Worm (Caenorhabditis elegans) whole organism, L3 larva: Measurements from ENCODE around the gene Y60C6A.1.
"Not testable (repeated sequence)": the region's sequence is repeated elsewhere in the genome, so short reads cannot be mapped to it uniquely, and the experiment has no call there.

Experiments
- ZK546.5 ChIP-seq: sonication (generic microtip); optimal IDR thresholded peaks from 2 replicates; lab custom pipeline; 2017; ENCODE audit warnings: missing biosample characterization, missing genetic modification characterization
- ama-1 ChIP-seq: fragments of 150-350 bp; optimal IDR thresholded peaks from 2 replicates; lab custom pipeline; 2018
- ceh-28 ChIP-seq: fragments of 150-350 bp; optimal IDR thresholded peaks from 2 replicates; lab custom pipeline; 2014; ENCODE audit warnings: missing biosample characterization, missing genetic modification reagents, missing genetic modification characterization
- ceh-82 ChIP-seq: fragments of 150-350 bp; optimal IDR thresholded peaks from 2 replicates; lab custom pipeline; 2014; ENCODE audit warnings: missing biosample characterization, missing genetic modification characterization
- daf-12 ChIP-seq: fragments of 150-350 bp; optimal IDR thresholded peaks from 2 replicates; lab custom pipeline; 2014; ENCODE audit warnings: missing biosample characterization, missing genetic modification reagents, missing genetic modification characterization
- egl-27 ChIP-seq: sonication (generic microtip); optimal IDR thresholded peaks from 4 replicates; lab custom pipeline; 2017; ENCODE audit warnings: missing biosample characterization, missing genetic modification reagents, missing genetic modification characterization
- elt-1 ChIP-seq: fragments of 150-350 bp; optimal IDR thresholded peaks from 2 replicates; lab custom pipeline; 2014; ENCODE audit warnings: missing biosample characterization, missing genetic modification characterization
- elt-2 ChIP-seq: sonication (generic microtip); optimal IDR thresholded peaks from 2 replicates; lab custom pipeline; 2016; ENCODE audit warnings: missing genetic modification reagents, mild to moderate bottlenecking, missing genetic modification characterization, missing compliant biosample characterization
- elt-3 ChIP-seq, 3 experiments: fragments of 150-350 bp in 1 of 3; sonication (generic microtip) in 2 of 3; optimal IDR thresholded peaks; 2 replicates in 2 of 3; 4 replicates in 1 of 3; lab custom pipeline; 2014 to 2017; ENCODE audit warnings: missing biosample characterization in 3 of 3, missing genetic modification characterization in 3 of 3
- eor-1 ChIP-seq, 2 experiments: fragments of 150-350 bp; optimal IDR thresholded peaks; 2 replicates each; lab custom pipeline; 2014 to 2018; ENCODE audit warnings: missing biosample characterization in 2 of 2, missing genetic modification characterization in 2 of 2
- jun-1 ChIP-seq: fragments of 150-350 bp; optimal IDR thresholded peaks from 2 replicates; lab custom pipeline; 2014; ENCODE audit warnings: missing biosample characterization, missing genetic modification reagents, missing genetic modification characterization
- lin-39 ChIP-seq: fragments of 150-350 bp; optimal IDR thresholded peaks from 2 replicates; lab custom pipeline; 2018; ENCODE audit warnings: missing biosample characterization, missing genetic modification reagents, missing genetic modification characterization
- mdl-1 ChIP-seq: fragments of 150-350 bp; optimal IDR thresholded peaks from 2 replicates; lab custom pipeline; 2014; ENCODE audit warnings: missing biosample characterization, missing genetic modification characterization
- nfya-1 ChIP-seq: sonication (generic microtip); optimal IDR thresholded peaks from 2 replicates; lab custom pipeline; 2017; ENCODE audit warnings: missing genetic modification characterization, mild to moderate bottlenecking, missing compliant biosample characterization, antibody characterized with exemption, moderate library complexity; ENCODE audit not compliant: insufficient read depth
- nhr-11 ChIP-seq: fragments of 150-350 bp; optimal IDR thresholded peaks from 2 replicates; lab custom pipeline; 2014; ENCODE audit warnings: missing biosample characterization, missing genetic modification characterization
- nhr-12 ChIP-seq: fragments of 150-350 bp; optimal IDR thresholded peaks from 2 replicates; lab custom pipeline; 2014; ENCODE audit warnings: missing biosample characterization, missing genetic modification characterization
- nhr-23 ChIP-seq: fragments of 150-350 bp; optimal IDR thresholded peaks from 2 replicates; lab custom pipeline; 2014; ENCODE audit warnings: missing biosample characterization, missing genetic modification reagents, missing genetic modification characterization
- nhr-237 ChIP-seq: fragments of 150-350 bp; optimal IDR thresholded peaks from 2 replicates; lab custom pipeline; 2014; ENCODE audit warnings: missing biosample characterization, missing genetic modification characterization
- nhr-25 ChIP-seq: sonication (generic microtip); optimal IDR thresholded peaks from 2 replicates; lab custom pipeline; 2017; ENCODE audit warnings: missing biosample characterization, missing genetic modification characterization
- nhr-43 ChIP-seq: sonication (generic microtip); optimal IDR thresholded peaks from 2 replicates; lab custom pipeline; 2016; ENCODE audit warnings: mild to moderate bottlenecking, missing genetic modification characterization, missing compliant biosample characterization; ENCODE audit not compliant: poor library complexity, severe bottlenecking
- nhr-76 ChIP-seq: fragments of 150-350 bp; sonication (generic microtip); optimal IDR thresholded peaks from 5 replicates; lab custom pipeline; 2014; ENCODE audit warnings: missing biosample characterization, missing genetic modification characterization
- nhr-77 ChIP-seq: fragments of 150-350 bp; optimal IDR thresholded peaks from 2 replicates; lab custom pipeline; 2014; ENCODE audit warnings: missing biosample characterization, missing genetic modification characterization
- pha-4 ChIP-seq: fragments of 150-350 bp; optimal IDR thresholded peaks from 2 replicates; lab custom pipeline; 2014; ENCODE audit warnings: missing biosample characterization, missing genetic modification reagents, missing genetic modification characterization
- pqm-1 ChIP-seq: fragments of 150-350 bp; optimal IDR thresholded peaks from 2 replicates; lab custom pipeline; 2017; ENCODE audit warnings: missing biosample characterization, missing genetic modification characterization, inconsistent platforms
- skn-1 ChIP-seq: fragments of 150-350 bp; optimal IDR thresholded peaks from 2 replicates; lab custom pipeline; 2014; ENCODE audit warnings: missing biosample characterization, missing genetic modification characterization
- snpc-4 ChIP-seq: fragments of 150-350 bp; optimal IDR thresholded peaks from 2 replicates; lab custom pipeline; 2014; ENCODE audit warnings: missing biosample characterization, missing genetic modification characterization
- unc-39 ChIP-seq: sonication (generic microtip); optimal IDR thresholded peaks from 4 replicates; lab custom pipeline; 2017; ENCODE audit warnings: missing biosample characterization, missing genetic modification characterization
- unc-62 ChIP-seq: fragments of 150-350 bp; sonication (generic microtip); optimal IDR thresholded peaks from 4 replicates; lab custom pipeline; 2014; ENCODE audit warnings: missing biosample characterization, missing genetic modification reagents, missing genetic modification characterization
- zag-1 ChIP-seq: fragments of 150-350 bp; optimal IDR thresholded peaks from 2 replicates; lab custom pipeline; 2014; ENCODE audit warnings: missing biosample characterization, missing genetic modification characterization
- ztf-11 ChIP-seq: fragments of 150-350 bp; optimal IDR thresholded peaks from 2 replicates; lab custom pipeline; 2014; ENCODE audit warnings: missing biosample characterization, missing genetic modification characterization
- ztf-4 ChIP-seq: fragments of 150-350 bp; optimal IDR thresholded peaks from 2 replicates; lab custom pipeline; 2014; ENCODE audit warnings: missing biosample characterization, missing genetic modification characterization

Y60C6A.1 gene

DNA sequence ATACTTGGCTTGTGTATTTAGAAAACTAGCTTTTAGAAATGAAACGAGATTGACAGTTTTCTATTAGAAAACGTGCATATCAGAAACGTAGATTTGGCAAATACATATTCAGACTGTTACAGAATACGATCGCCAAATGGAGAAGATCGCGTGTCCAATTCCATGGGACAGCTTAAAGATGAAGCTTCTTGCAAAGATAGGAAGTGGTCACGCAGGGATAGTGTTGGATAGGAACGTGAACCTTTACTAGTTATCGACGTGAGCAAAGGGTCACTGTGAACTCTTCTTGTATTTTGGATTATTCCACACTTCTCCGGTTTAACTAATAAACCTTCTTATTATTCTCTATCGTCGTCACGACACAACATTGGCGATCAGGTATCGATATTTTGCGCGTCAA, 22.7 kb upstream of the Y60C6A.1 start, which contains the start of gene bgnt-1.4:
bgnt-1.4 (plus strand) TSS at position 301 of the 400 bp plus-strand sequence.
- TF ChIP-seq ztf-4 (tag; lab: Kevin White, UChicago); skn-1 (tag; lab: Kevin White, UChicago); mdl-1: not testable (repeated sequence)
- TF ChIP-seq, all 47 proteins: peak for 0; not testable (repeated sequence) for 47

ce11 chrV:4766501-4766900, 16.9 kb upstream of the Y60C6A.1 start, which contains the start of gene C18G1.8:
C18G1.8 (minus strand) TSS chrV:4766601.
- no peak for TF ChIP-seq elt-1 (tag; lab: Kevin White, UChicago)
- no peak for TF ChIP-seq nhr-11 (tag; lab: Kevin White, UChicago)
- TF ChIP-seq unc-39 (tag; lab: Kevin White, UChicago) = no peak
- no peak for TF ChIP-seq nfya-1 (tag; lab: Kevin White, UChicago)
- TF ChIP-seq pqm-1 (tag; lab: Kevin White, UChicago) = no peak
- no peak for TF ChIP-seq unc-62 (GFP tag; lab: Kevin White, UChicago)
- TF ChIP-seq pha-4 (tag; lab: Kevin White, UChicago) = no peak
- TF ChIP-seq zag-1 = no peak
- TF ChIP-seq nhr-77 (tag; lab: Kevin White, UChicago) = no peak
- no peak for TF ChIP-seq nhr-12 (tag; lab: Kevin White, UChicago)
- TF ChIP-seq ZK546.5 (tag; lab: Kevin White, UChicago) = no peak
- no peak for TF ChIP-seq ceh-28 (tag; lab: Kevin White, UChicago)
- TF ChIP-seq ceh-82 (tag; lab: Kevin White, UChicago) = no peak
- no peak for TF ChIP-seq elt-3 (tag; optimal IDR thresholded peaks at IDR 0.05; lab: Kevin White, UChicago)
- no peak for TF ChIP-seq nhr-25 (tag; lab: Kevin White, UChicago)
- TF ChIP-seq, all 47 proteins: peak for 0

ce11 chrV:4769633-4770032, 13.8 kb upstream of the Y60C6A.1 start, which contains the start of gene C18G1.9:
C18G1.9 (minus strand) TSS chrV:4769733.
- TF ChIP-seq nfya-1 (tag; lab: Kevin White, UChicago) = no peak
- no peak for TF ChIP-seq nhr-76 (tag; lab: Kevin White, UChicago)
- TF ChIP-seq pha-4 (tag; lab: Kevin White, UChicago) = no peak
- no peak for TF ChIP-seq ztf-11

- TF ChIP-seq snpc-4 (tag; lab: Kevin White, UChicago) (no peak), pqm-1 (tag; lab: Kevin White, UChicago) (peak; percentile 54), nhr-237 (tag; lab: Kevin White, UChicago) (no peak), eor-1 (tag; optimal IDR thresholded peaks at IDR 0.05; lab: Kevin White, UChicago) (no peak), ama-1 (lab: Kevin White, UChicago) (no peak), jun-1 (tag; lab: Kevin White, UChicago) (no peak), mdl-1 (no peak), daf-12 (tag; lab: Kevin White, UChicago) (no peak), nhr-23 (tag; lab: Kevin White, UChicago) (no peak), elt-2 (tag; lab: Kevin White, UChicago) (peak; percentile 71)
Observed at ce11 chrV:4770408-4770947, 12.9 kb upstream of the Y60C6A.1 start, which contains the start of gene elt-7. elt-7 (plus strand) TSS chrV:4770670.

DNA sequence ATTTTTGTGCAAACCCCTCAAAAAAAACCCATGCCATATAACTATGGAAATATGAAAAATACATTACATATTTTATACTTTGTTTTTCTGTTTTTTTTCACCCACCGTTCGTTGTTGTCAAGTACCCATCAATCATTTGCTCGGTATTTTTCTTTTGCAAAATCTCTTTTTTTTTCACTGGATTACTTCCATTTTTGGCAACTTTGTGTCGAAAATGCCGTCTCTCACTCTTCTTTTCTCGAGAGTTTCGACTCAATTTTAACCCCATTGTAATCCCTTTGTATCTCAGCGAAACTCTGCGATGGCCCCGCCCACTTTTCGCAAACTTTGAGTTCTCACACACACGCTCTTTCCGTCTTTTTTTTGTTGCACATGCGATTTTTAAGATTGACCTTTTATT, 8.3 kb upstream of the Y60C6A.1 start:
- TF ChIP-seq elt-3 (tag; optimal IDR thresholded peaks at IDR 0.05; lab: Kevin White, UChicago) (no peak), egl-27 (tag; lab: Kevin White, UChicago) (no peak), nhr-237 (tag; lab: Kevin White, UChicago) (no peak), ceh-28 (tag; lab: Kevin White, UChicago) (no peak), daf-12 (tag; lab: Kevin White, UChicago) (no peak), nhr-25 (tag; lab: Kevin White, UChicago) (no peak), jun-1 (tag; lab: Kevin White, UChicago) (no peak), nfya-1 (tag; lab: Kevin White, UChicago) (peak; percentile 23), nhr-43 (tag; lab: Kevin White, UChicago) (no peak), unc-39 (tag; lab: Kevin White, UChicago) (no peak), lin-39 (tag; lab: Kevin White, UChicago) (peak; percentile 38), ZK546.5 (tag; lab: Kevin White, UChicago) (no peak), ama-1 (lab: Kevin White, UChicago) (no peak)
